Worm (Caenorhabditis elegans) whole organism, young adult: ENCODE measurements around the gene srh-206.

Experiments
- F10E7.11 ChIP-seq: sonication (generic microtip); optimal IDR thresholded peaks from 2 replicates; lab custom pipeline; 2017; ENCODE audit warnings: mild to moderate bottlenecking, missing genetic modification characterization, moderate library complexity, missing compliant biosample characterization
- die-1 ChIP-seq: sonication (generic microtip); optimal IDR thresholded peaks from 2 replicates; lab custom pipeline; 2016; ENCODE audit warnings: missing genotype, mild to moderate bottlenecking, missing genetic modification characterization, missing compliant biosample characterization
- dpl-1 ChIP-seq: fragments of 150-350 bp; optimal IDR thresholded peaks from 2 replicates; lab custom pipeline; 2014; ENCODE audit warnings: missing biosample characterization, missing genetic modification reagents, missing genetic modification characterization
- hlh-12 ChIP-seq: sonication (generic microtip); optimal IDR thresholded peaks from 2 replicates; lab custom pipeline; 2016; ENCODE audit warnings: missing genetic modification characterization, missing compliant biosample characterization
- mcd-1 ChIP-seq: fragments of 200-800 bp; sonication (Bioruptor generic); IDR thresholded peaks from 2 replicates; pipeline ENCODE4 v1.3.6; 2022; ENCODE audit warnings: missing genetic modification reagents, missing genetic modification characterization, missing compliant biosample characterization
- nhr-120 ChIP-seq: fragments of 200-800 bp; sonication (Bioruptor generic); IDR thresholded peaks from 2 replicates; pipeline ENCODE4 v1.3.6; 2022; ENCODE audit warnings: missing genetic modification characterization, missing compliant biosample characterization
- snpc-4 ChIP-seq, 5 experiments: fragments of 150-350 bp in 1 of 5; sonication (generic microtip) in 4 of 5; optimal IDR thresholded peaks; 2 replicates each; lab custom pipeline; 2014 to 2018; ENCODE audit warnings: missing genetic modification characterization in 5 of 5, missing biosample characterization in 3 of 5, antibody characterized with exemption in 2 of 5, mild to moderate bottlenecking in 2 of 5, missing compliant biosample characterization in 2 of 5, missing genotype in 2 of 5, moderate library complexity in 2 of 5, missing genetic modification reagents in 1 of 5
- unc-62 ChIP-seq: fragments of 150-350 bp; optimal IDR thresholded peaks from 2 replicates; lab custom pipeline; 2014; ENCODE audit warnings: missing biosample characterization, missing genetic modification reagents, missing genetic modification characterization
- ztf-18 ChIP-seq: sonication (generic microtip); optimal IDR thresholded peaks from 2 replicates; lab custom pipeline; 2016; ENCODE audit warnings: missing genotype, mild to moderate bottlenecking, missing genetic modification characterization, missing compliant biosample characterization

DNA sequence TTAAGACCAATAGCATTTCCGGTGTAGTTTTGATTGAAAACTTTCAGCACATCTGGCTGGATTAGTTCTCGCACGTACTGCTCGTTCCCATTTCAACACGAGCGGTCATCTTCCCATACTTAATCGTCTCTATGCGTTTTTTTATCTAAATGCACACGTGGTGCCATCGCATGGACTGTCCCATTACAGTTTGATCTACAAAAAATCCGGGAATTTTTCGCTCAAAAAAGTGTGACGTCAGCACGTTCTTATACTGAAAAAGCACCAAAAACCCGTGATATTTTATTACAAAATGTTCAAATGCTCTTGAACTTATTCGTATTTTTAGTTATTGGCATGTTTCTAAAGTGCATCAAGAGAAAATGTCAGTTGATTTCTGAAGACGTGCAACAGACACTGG, 32.7 kb downstream of the srh-206 start, which contains the start of gene Y102A5C.4:
- TF ChIP-seq nhr-120 (GFP tag; lab: Robert Waterston, UW) (no peak), ztf-18 (tag; lab: Kevin White, UChicago) (no peak), unc-62 (no peak), hlh-12 (no peak), mcd-1 (no peak), F10E7.11 (tag; lab: Kevin White, UChicago) (no peak), snpc-4 (GFP tag; optimal IDR thresholded peaks at IDR 0.05; lab: Kevin White, UChicago) (no peak), snpc-4 (tag; optimal IDR thresholded peaks at IDR 0.05; lab: Kevin White, UChicago) (no peak), dpl-1 (no peak), die-1 (tag; lab: Kevin White, UChicago) (no peak)
